Worm (Caenorhabditis elegans): ENCODE measurements around the gene F15H10.5.

Gene F15H10.5

ce11 chrV:10440723-10441122, 21.9 kb upstream of the F15H10.5 start, which contains the start of gene snf-10:
TSS of gene snf-10 (minus strand) at chrV:10440823.
- TF ChIP-seq dao-5 (tag; optimal IDR thresholded peaks at IDR 0.05) (no peak), him-1 (tag; optimal IDR thresholded peaks at IDR 0.05) (no peak), W03F9.2 (tag; optimal IDR thresholded peaks at IDR 0.05) (no peak)

ce11 chrV:10436612-10437011, 17.8 kb upstream of the F15H10.5 start, which contains the start of gene set-22:
TSS of gene set-22 (plus strand) at chrV:10436912.
- TF ChIP-seq him-1 (tag; optimal IDR thresholded peaks at IDR 0.05) (no peak), W03F9.2 (tag; optimal IDR thresholded peaks at IDR 0.05) (no peak), dao-5 (tag; optimal IDR thresholded peaks at IDR 0.05) (no peak)

- TF ChIP-seq him-1 (tag; optimal IDR thresholded peaks at IDR 0.05): no peak
- TF ChIP-seq W03F9.2 (tag; optimal IDR thresholded peaks at IDR 0.05): no peak
- TF ChIP-seq dao-5 (tag; optimal IDR thresholded peaks at IDR 0.05): no peak
Measured at ce11 chrV:10435198-10435597, 16.3 kb upstream of the F15H10.5 start.

ce11 chrV:10433721-10434120, 14.9 kb upstream of the F15H10.5 start, which contains the start of gene Y32F6A.4:
TSS of gene Y32F6A.4 (minus strand) at chrV:10434067.
- TF ChIP-seq him-1 (tag; optimal IDR thresholded peaks at IDR 0.05): no peak
- no peak for TF ChIP-seq dao-5 (tag; optimal IDR thresholded peaks at IDR 0.05)
- TF ChIP-seq W03F9.2 (tag; optimal IDR thresholded peaks at IDR 0.05): no peak

ce11 chrV:10432607-10433006, 13.7 kb upstream of the F15H10.5 start:
- TF ChIP-seq him-1 (tag; optimal IDR thresholded peaks at IDR 0.05): no peak
- TF ChIP-seq dao-5 (tag; optimal IDR thresholded peaks at IDR 0.05): no peak
- TF ChIP-seq W03F9.2 (tag; optimal IDR thresholded peaks at IDR 0.05): no peak

ce11 chrV:10428608-10429007, 9.7 kb upstream of the F15H10.5 start, which contains the start of gene tag-314:
TSS of gene tag-314 (minus strand) at chrV:10428708.
- TF ChIP-seq dao-5 (tag; optimal IDR thresholded peaks at IDR 0.05) (no peak), him-1 (tag; optimal IDR thresholded peaks at IDR 0.05) (no peak), W03F9.2 (tag; optimal IDR thresholded peaks at IDR 0.05) (no peak)

ce11 chrV:10426253-10426652, 7.4 kb upstream of the F15H10.5 start, which contains the start of gene apc-10:
TSS of gene apc-10 (minus strand) at chrV:10426353.
- TF ChIP-seq him-1 (tag; optimal IDR thresholded peaks at IDR 0.05) (no peak), dao-5 (tag; optimal IDR thresholded peaks at IDR 0.05) (no peak), W03F9.2 (tag; optimal IDR thresholded peaks at IDR 0.05) (peak; percentile 23)

ce11 chrV:10425098-10425497, 6.2 kb upstream of the F15H10.5 start, which contains the start of gene col-12:
TSS of gene col-12 (minus strand) at chrV:10425198.
- TF ChIP-seq W03F9.2 (tag; optimal IDR thresholded peaks at IDR 0.05): no peak
- no peak for TF ChIP-seq him-1 (tag; optimal IDR thresholded peaks at IDR 0.05)
- no peak for TF ChIP-seq dao-5 (tag; optimal IDR thresholded peaks at IDR 0.05)

- TF ChIP-seq him-1 (tag; optimal IDR thresholded peaks at IDR 0.05) (no peak), dao-5 (tag; optimal IDR thresholded peaks at IDR 0.05) (no peak), W03F9.2 (tag; optimal IDR thresholded peaks at IDR 0.05) (no peak)
Measured at ce11 chrV:10423511-10423910, 4.7 kb upstream of the F15H10.5 start.

- TF ChIP-seq him-1 (tag; optimal IDR thresholded peaks at IDR 0.05) (no peak), dao-5 (tag; optimal IDR thresholded peaks at IDR 0.05) (no peak), W03F9.2 (tag; optimal IDR thresholded peaks at IDR 0.05) (no peak)
Measured at ce11 chrV:10421802-10422201, 2.9 kb upstream of the F15H10.5 start, which contains the start of gene col-13. TSS of gene col-13 (minus strand) at chrV:10421902.

ce11 chrV:10416925-10417324, 1.9 kb downstream of the F15H10.5 start, which contains the start of gene F15H10.10:
TSS of gene F15H10.10 (minus strand) at chrV:10417025.
- no peak for TF ChIP-seq him-1 (tag; optimal IDR thresholded peaks at IDR 0.05)
- no peak for TF ChIP-seq dao-5 (tag; optimal IDR thresholded peaks at IDR 0.05)
- TF ChIP-seq W03F9.2 (tag; optimal IDR thresholded peaks at IDR 0.05): no peak

- TF ChIP-seq W03F9.2 (tag; optimal IDR thresholded peaks at IDR 0.05) (no peak), him-1 (tag; optimal IDR thresholded peaks at IDR 0.05) (no peak), dao-5 (tag; optimal IDR thresholded peaks at IDR 0.05) (no peak)
Measured at ce11 chrV:10414610-10415009, 4.3 kb downstream of the F15H10.5 start, which contains the start of gene F15H10.9. TSS of gene F15H10.9 (minus strand) at chrV:10414710.

- TF ChIP-seq W03F9.2 (tag; optimal IDR thresholded peaks at IDR 0.05) (no peak), dao-5 (tag; optimal IDR thresholded peaks at IDR 0.05) (no peak), him-1 (tag; optimal IDR thresholded peaks at IDR 0.05) (no peak)
Measured at ce11 chrV:10410030-10410713, 8.7 kb downstream of the F15H10.5 start, which contains the start of gene F15H10.12. TSS of gene F15H10.12 (minus strand) at chrV:10410080.

ce11 chrV:10406313-10406712, 12.5 kb downstream of the F15H10.5 start, which contains the start of gene F15H10.7:
TSS of gene F15H10.7 (minus strand) at chrV:10406413.
- TF ChIP-seq W03F9.2 (tag; optimal IDR thresholded peaks at IDR 0.05) (no peak), dao-5 (tag; optimal IDR thresholded peaks at IDR 0.05) (no peak), him-1 (tag; optimal IDR thresholded peaks at IDR 0.05) (no peak)

Measured in whole organism, L4/young adult.